Worm (Caenorhabditis elegans) whole organism, L4/young adult: ENCODE measurements around the gene arrd-15.

Source experiments
- W03F9.2 ChIP-seq: fragments of 150-350 bp; optimal IDR thresholded peaks from 2 replicates; lab custom pipeline; 2014; ENCODE audit warnings: missing biosample characterization, missing genetic modification characterization
- dao-5 ChIP-seq: sonication (generic microtip); optimal IDR thresholded peaks from 2 replicates; lab custom pipeline; 2016; ENCODE audit warnings: missing genotype, missing genetic modification characterization, moderate library complexity, missing compliant biosample characterization
- him-1 ChIP-seq: sonication (generic microtip); optimal IDR thresholded peaks from 2 replicates; lab custom pipeline; 2016; ENCODE audit warnings: missing genotype, missing genetic modification reagents, missing genetic modification characterization, missing compliant biosample characterization

The arrd-15 gene

DNA sequence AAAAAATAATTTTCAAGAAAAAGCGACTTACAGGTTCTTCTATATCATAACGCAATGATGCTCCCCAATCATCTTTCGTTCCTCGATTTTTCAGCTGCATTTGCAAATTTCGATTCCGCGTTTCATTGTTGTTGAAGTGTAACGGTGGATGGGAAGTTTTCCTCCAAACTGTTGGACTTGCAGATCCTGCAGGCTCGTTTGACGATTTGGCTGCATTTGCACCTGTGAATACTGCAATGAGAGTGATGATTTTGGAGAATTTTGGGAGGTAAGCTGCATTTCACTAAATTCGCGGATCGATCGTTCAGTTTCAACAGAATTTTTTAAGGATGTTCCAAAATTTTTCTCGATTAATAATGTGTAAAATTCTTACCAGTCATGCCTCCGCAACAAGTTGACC is 51.1 kb downstream of the arrd-15 start:
- TF ChIP-seq dao-5 (no peak), W03F9.2 (tag; lab: Kevin White, UChicago) (no peak), him-1 (tag; lab: Kevin White, UChicago) (no peak)

DNA sequence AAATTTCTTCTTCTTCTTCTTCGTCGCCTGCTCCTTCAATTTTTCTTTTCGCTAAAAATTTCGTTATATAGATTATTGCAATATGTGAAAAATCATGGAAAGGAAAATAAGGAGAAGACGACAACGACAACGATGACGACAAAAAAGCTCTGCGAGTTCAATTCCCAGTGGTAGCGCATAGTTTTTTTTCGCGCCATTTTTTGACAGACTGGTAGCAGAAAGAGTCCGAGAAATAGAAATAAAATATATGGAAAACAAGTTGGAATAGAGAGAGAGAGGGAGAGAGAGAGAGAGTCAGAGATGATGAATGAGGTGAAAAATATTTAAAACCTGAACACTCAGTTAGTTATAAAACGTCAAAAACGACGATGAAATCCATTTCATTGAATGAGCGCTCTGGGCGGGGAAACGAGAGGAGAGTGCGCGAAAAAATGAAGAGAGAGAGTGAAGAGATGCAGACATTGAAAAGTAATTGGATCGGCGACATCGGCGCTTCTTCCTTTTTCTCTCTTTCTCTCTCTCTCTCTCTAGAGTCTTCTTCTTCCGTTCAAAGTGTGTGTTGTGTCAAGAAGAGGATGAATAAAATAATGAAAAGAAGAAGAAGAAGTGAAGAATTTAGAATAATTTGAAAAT is 52.1 kb downstream of the arrd-15 start, which contains the start of gene pde-2:
Gene pde-2 (minus strand): TSS at position 51 of the 633 bp plus-strand sequence.
- TF ChIP-seq dao-5 (no peak), W03F9.2 (tag; lab: Kevin White, UChicago) (peak; percentile 55), him-1 (tag; lab: Kevin White, UChicago) (peak; percentile 51)

DNA sequence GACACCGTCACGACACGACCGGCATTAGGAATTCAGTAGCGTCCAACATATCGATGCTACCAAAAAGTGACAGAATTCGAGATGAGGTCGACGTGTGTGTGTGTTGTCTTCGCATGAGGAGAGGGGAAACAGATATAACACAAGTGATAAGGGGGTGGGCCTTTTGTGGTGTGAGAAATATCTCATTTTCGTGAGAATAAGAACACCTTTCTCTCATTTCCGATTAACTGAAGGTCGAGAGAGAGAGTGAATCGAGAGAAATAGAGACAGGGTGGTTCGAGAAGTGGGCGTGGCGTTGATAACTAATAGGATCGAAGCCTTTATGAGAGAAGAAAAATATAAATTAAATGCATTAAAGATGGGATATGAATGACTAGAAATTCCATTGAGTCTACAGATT is 53.3 kb downstream of the arrd-15 start:
- TF ChIP-seq him-1 (tag; lab: Kevin White, UChicago), result no peak
- no peak for TF ChIP-seq W03F9.2 (tag; lab: Kevin White, UChicago)
- no peak for TF ChIP-seq dao-5

DNA sequence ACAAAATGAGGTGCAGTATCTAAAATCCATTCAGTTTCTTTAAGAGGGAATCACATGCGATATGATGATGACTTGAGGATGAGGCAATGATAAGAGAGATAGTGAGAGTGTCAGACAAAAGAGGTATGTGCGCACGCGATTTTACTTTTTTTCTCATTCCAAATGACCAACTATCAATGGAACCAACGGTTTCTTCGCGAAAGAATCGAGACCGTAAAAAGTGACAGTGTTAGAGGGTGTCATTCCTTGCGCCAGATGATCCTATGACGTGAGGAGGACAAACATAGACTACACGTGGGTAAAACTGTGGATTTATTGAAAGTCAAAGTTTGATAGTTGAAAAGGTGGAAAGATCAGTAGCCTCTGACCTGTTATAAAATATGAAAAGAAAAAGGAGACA is 54.0 kb downstream of the arrd-15 start:
- no peak for TF ChIP-seq dao-5
- TF ChIP-seq W03F9.2 (tag; lab: Kevin White, UChicago), result no peak
- TF ChIP-seq him-1 (tag; lab: Kevin White, UChicago), result no peak

DNA sequence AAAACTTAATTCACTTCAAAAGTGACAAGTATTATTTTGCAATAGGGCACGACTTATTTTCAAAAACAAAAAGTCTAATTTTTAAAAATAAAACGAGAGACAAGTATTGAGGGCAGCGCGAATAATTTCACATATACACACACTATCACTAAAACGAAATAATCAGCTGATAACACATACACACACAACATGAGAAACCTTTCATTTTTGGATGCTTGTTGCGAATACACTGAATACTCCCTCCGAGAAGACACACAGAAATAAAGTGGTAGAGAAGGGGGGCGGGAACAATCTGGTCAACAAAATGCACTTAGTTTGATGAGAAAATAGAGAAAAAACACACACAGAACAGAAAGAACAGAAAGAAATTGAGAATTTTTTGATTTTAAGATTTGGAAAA is 54.6 kb downstream of the arrd-15 start:
- TF ChIP-seq W03F9.2 (tag; lab: Kevin White, UChicago) (no peak), him-1 (tag; lab: Kevin White, UChicago) (no peak), dao-5 (no peak)

DNA sequence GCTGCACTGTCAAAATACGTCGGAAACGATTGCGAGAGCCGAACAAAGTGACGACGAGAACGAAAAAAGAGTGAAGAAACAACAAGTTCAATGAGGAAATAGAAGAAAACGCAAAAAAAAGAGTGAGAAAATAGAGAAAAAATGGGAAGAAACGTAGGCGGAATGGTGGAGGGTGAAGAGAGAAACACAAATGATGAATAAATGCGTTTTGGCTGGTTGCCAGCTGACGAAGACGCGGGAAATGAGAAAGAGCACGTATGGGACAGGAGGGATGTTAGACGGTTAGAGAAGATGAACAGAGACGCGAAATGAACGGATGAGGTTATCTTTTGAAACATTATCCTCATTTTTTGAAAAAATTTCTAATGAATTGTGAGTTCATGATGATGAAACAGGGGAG is 55.1 kb downstream of the arrd-15 start:
- TF ChIP-seq him-1 (tag; lab: Kevin White, UChicago), result peak; percentile 32
- TF ChIP-seq W03F9.2 (tag; lab: Kevin White, UChicago), result no peak

DNA sequence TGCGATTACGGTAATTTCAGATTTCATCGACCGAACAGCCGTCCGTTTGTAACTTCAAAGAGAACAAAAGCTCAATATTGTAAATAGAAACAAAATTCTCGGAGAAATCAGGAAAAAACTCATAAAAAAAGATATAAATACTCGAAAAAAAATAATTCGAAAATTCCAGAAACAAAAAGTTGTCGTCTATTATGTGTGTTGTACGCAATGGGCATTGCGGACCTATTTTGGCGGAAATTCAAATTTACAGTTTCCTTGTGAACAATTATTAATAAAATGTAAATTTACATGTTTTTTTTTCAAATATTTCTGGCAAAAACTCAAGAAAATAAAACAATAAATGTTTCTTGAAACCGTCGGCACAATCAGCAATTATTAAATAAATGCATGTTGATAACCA is 55.6 kb downstream of the arrd-15 start:
- no peak for TF ChIP-seq W03F9.2 (tag; lab: Kevin White, UChicago)
- no peak for TF ChIP-seq him-1 (tag; lab: Kevin White, UChicago)
- TF ChIP-seq dao-5, result no peak

DNA sequence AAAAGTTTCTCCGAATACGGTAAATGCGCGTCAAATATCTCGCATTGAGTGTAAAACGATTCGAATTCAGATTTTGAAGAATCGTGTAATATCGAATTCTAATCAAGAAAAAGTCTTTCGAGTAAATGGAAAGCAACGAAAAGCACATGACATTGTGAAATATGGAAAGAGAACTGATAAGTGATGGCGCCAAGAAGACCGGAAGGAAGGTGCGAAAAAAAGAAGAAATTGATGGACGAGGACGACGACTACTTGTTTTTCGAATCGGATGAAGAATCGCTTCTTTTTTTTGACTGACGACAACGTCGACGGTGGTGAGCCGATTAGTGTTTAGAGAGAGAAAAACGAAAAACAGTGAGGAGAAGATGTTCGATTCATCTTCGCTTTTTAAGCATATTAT is 56.1 kb downstream of the arrd-15 start:
- TF ChIP-seq him-1 (tag; lab: Kevin White, UChicago), result no peak
- TF ChIP-seq W03F9.2 (tag; lab: Kevin White, UChicago), result no peak
- no peak for TF ChIP-seq dao-5
